Worm (Caenorhabditis elegans) whole organism, young adult: ENCODE measurements around the gene phat-6.

Experiments used
- B0019.2 ChIP-seq: fragments of 200-800 bp; sonication (Bioruptor generic); conservative IDR thresholded peaks from 2 replicates; pipeline ENCODE4 v1.3.6; 2022; ENCODE audit warnings: missing genetic modification reagents, missing genetic modification characterization, missing compliant biosample characterization
- F23B12.7 ChIP-seq: sonication (generic microtip); optimal IDR thresholded peaks from 2 replicates; lab custom pipeline; 2017; ENCODE audit warnings: missing genetic modification characterization, mild to moderate bottlenecking, missing compliant biosample characterization, antibody characterized with exemption, moderate library complexity; ENCODE audit not compliant: insufficient read depth
- F33H1.4 ChIP-seq: fragments of 200-800 bp; sonication (Bioruptor generic); IDR thresholded peaks from 2 replicates; pipeline ENCODE4 v1.3.6; 2022; ENCODE audit warnings: missing genetic modification reagents, missing genetic modification characterization, missing compliant biosample characterization
- F37B4.10 ChIP-seq: fragments of 200-800 bp; sonication (Bioruptor generic); IDR thresholded peaks from 2 replicates; pipeline ENCODE4 v1.3.6; 2022; ENCODE audit warnings: missing genetic modification characterization, missing compliant biosample characterization
- F57C9.4 ChIP-seq: sonication (generic microtip); optimal IDR thresholded peaks from 2 replicates; lab custom pipeline; 2017; ENCODE audit warnings: mild to moderate bottlenecking, missing genetic modification characterization, missing compliant biosample characterization
- K11D2.4 ChIP-seq: fragments of 200-800 bp; sonication (Bioruptor generic); IDR thresholded peaks from 2 replicates; pipeline ENCODE4 v1.3.6; 2022; ENCODE audit warnings: missing genetic modification reagents, missing genetic modification characterization, missing compliant biosample characterization
- T07F8.4 ChIP-seq: sonication (generic microtip); optimal IDR thresholded peaks from 2 replicates; lab custom pipeline; 2016; ENCODE audit warnings: mild to moderate bottlenecking, missing genetic modification characterization, moderate library complexity, missing compliant biosample characterization
- Y53F4B.3 ChIP-seq: fragments of 200-800 bp; sonication (Bioruptor generic); IDR thresholded peaks from 2 replicates; pipeline ENCODE4 v1.3.6; 2022; ENCODE audit warnings: missing genetic modification reagents, missing genetic modification characterization, missing compliant biosample characterization
- ama-1 ChIP-seq, 3 experiments: fragments of 150-350 bp in 1 of 3; sonication (generic microtip) in 2 of 3; optimal IDR thresholded peaks; 2 replicates each; lab custom pipeline; 2014 to 2018; ENCODE audit warnings: missing biosample characterization in 2 of 3, missing genetic modification characterization in 2 of 3, missing genetic modification reagents in 2 of 3
- athp-1 ChIP-seq: sonication (generic microtip); optimal IDR thresholded peaks from 2 replicates; lab custom pipeline; 2017; ENCODE audit warnings: mild to moderate bottlenecking, missing genetic modification characterization, missing compliant biosample characterization
- ccch-3 ChIP-seq: fragments of 200-800 bp; sonication (Bioruptor generic); optimal IDR thresholded peaks from 2 replicates; lab custom pipeline; 2018; ENCODE audit warnings: mild to moderate bottlenecking, missing genetic modification characterization, missing compliant biosample characterization
- dpl-1 ChIP-seq: fragments of 150-350 bp; optimal IDR thresholded peaks from 2 replicates; lab custom pipeline; 2014; ENCODE audit warnings: missing biosample characterization, missing genetic modification reagents, missing genetic modification characterization
- ekl-4 ChIP-seq: fragments of 200-800 bp; sonication (Bioruptor generic); IDR thresholded peaks from 2 replicates; pipeline ENCODE4 v1.3.6; 2022; ENCODE audit warnings: missing genetic modification reagents, missing genetic modification characterization, missing compliant biosample characterization
- hlh-12 ChIP-seq: sonication (generic microtip); optimal IDR thresholded peaks from 2 replicates; lab custom pipeline; 2016; ENCODE audit warnings: missing genetic modification characterization, missing compliant biosample characterization
- hmg-1.2 ChIP-seq: fragments of 200-800 bp; sonication (Bioruptor generic); IDR thresholded peaks from 2 replicates; pipeline ENCODE4 v1.3.6; 2022; ENCODE audit warnings: missing genetic modification reagents, missing genetic modification characterization, missing compliant biosample characterization
- hmg-20 ChIP-seq: fragments of 200-800 bp; sonication (Bioruptor generic); IDR thresholded peaks from 2 replicates; pipeline ENCODE4 v1.3.6; 2022; ENCODE audit warnings: missing genetic modification reagents, missing genetic modification characterization, missing compliant biosample characterization
- hrde-1 ChIP-seq: sonication (generic microtip); optimal IDR thresholded peaks from 2 replicates; lab custom pipeline; 2016; ENCODE audit warnings: missing genetic modification characterization, mild to moderate bottlenecking, missing compliant biosample characterization, moderate library complexity, missing genotype, missing genetic modification reagents, borderline replicate concordance
- let-607 ChIP-seq, 2 experiments: fragments of 200-800 bp in 1 of 2; sonication (Bioruptor generic) in 1 of 2; sonication (generic microtip) in 1 of 2; optimal IDR thresholded peaks; 2 replicates each; lab custom pipeline; 2016 to 2018; ENCODE audit warnings: mild to moderate bottlenecking in 2 of 2, missing compliant biosample characterization in 2 of 2, missing genetic modification characterization in 2 of 2, moderate library complexity in 2 of 2, missing genotype in 1 of 2
- lin-26 ChIP-seq: fragments of 200-800 bp; sonication (Bioruptor generic); IDR thresholded peaks from 2 replicates; pipeline ENCODE4 v1.3.6; 2022; ENCODE audit warnings: missing genetic modification reagents, missing genetic modification characterization, missing compliant biosample characterization
- lin-54 ChIP-seq: fragments of 200-800 bp; sonication (Bioruptor generic); optimal IDR thresholded peaks from 2 replicates; lab custom pipeline; 2018; ENCODE audit warnings: mild to moderate bottlenecking, missing genetic modification characterization, missing compliant biosample characterization
- madf-8 ChIP-seq: fragments of 200-800 bp; sonication (Bioruptor generic); conservative IDR thresholded peaks from 2 replicates; pipeline ENCODE4 v1.3.6; 2022; ENCODE audit warnings: missing genetic modification reagents, missing genetic modification characterization, missing compliant biosample characterization
- nfya-1 ChIP-seq: sonication (generic microtip); optimal IDR thresholded peaks from 2 replicates; lab custom pipeline; 2017; ENCODE audit warnings: antibody characterized with exemption, missing compliant biosample characterization, missing genetic modification characterization, borderline replicate concordance; ENCODE audit not compliant: insufficient read depth
- nhr-120 ChIP-seq: fragments of 200-800 bp; sonication (Bioruptor generic); IDR thresholded peaks from 2 replicates; pipeline ENCODE4 v1.3.6; 2022; ENCODE audit warnings: missing genetic modification characterization, missing compliant biosample characterization
- rec-8 ChIP-seq, 2 experiments: sonication (generic microtip); optimal IDR thresholded peaks; 2 replicates each; lab custom pipeline; 2016; ENCODE audit warnings: mild to moderate bottlenecking in 2 of 2, missing genetic modification characterization in 2 of 2, missing genetic modification reagents in 2 of 2, missing genotype in 2 of 2, missing biosample characterization in 1 of 2, missing compliant biosample characterization in 1 of 2, moderate library complexity in 1 of 2
- snpc-1.1 ChIP-seq: sonication (generic microtip); optimal IDR thresholded peaks from 2 replicates; lab custom pipeline; 2017; ENCODE audit warnings: missing genetic modification characterization, mild to moderate bottlenecking, missing compliant biosample characterization, antibody characterized with exemption, moderate library complexity, missing genotype, missing genetic modification reagents; ENCODE audit not compliant: insufficient read depth
- snpc-4 ChIP-seq, 5 experiments: fragments of 150-350 bp in 1 of 5; sonication (generic microtip) in 4 of 5; optimal IDR thresholded peaks; 2 replicates each; lab custom pipeline; 2014 to 2018; ENCODE audit warnings: missing genetic modification characterization in 5 of 5, missing biosample characterization in 3 of 5, antibody characterized with exemption in 2 of 5, mild to moderate bottlenecking in 2 of 5, missing compliant biosample characterization in 2 of 5, missing genotype in 2 of 5, moderate library complexity in 2 of 5, missing genetic modification reagents in 1 of 5
- somi-1 ChIP-seq: fragments of 200-800 bp; sonication (Bioruptor generic); optimal IDR thresholded peaks from 2 replicates; lab custom pipeline; 2018; ENCODE audit warnings: mild to moderate bottlenecking, missing genetic modification characterization, missing compliant biosample characterization
- zfh-2 ChIP-seq: fragments of 200-800 bp; sonication (Bioruptor generic); conservative IDR thresholded peaks from 2 replicates; pipeline ENCODE4 v1.3.6; 2022; ENCODE audit warnings: missing genetic modification reagents, missing genetic modification characterization, missing compliant biosample characterization
- ztf-22 ChIP-seq: fragments of 200-800 bp; sonication (Bioruptor generic); optimal IDR thresholded peaks from 2 replicates; lab custom pipeline; 2018; ENCODE audit warnings: mild to moderate bottlenecking, missing genetic modification characterization, moderate library complexity, missing compliant biosample characterization
- ztf-6 ChIP-seq: fragments of 200-800 bp; sonication (Bioruptor generic); IDR thresholded peaks from 2 replicates; pipeline ENCODE4 v1.3.6; 2022; ENCODE audit warnings: missing genetic modification reagents, missing genetic modification characterization, missing compliant biosample characterization

The phat-6 gene

ce11 chrX:15158699-15159312 lies 35.4 kb downstream of the phat-6 start, which contains the start of gene C11G10.1 (continued):
- TF ChIP-seq hmg-20 (GFP tag; lab: Robert Waterston, UW) = no peak
- no peak for TF ChIP-seq ztf-6 (GFP tag; lab: Robert Waterston, UW)
- no peak for TF ChIP-seq hlh-12 (tag; lab: Kevin White, UChicago)

ce11 chrX:15157854-15158253 lies 36.3 kb downstream of the phat-6 start:
- peak; percentile 69 for TF ChIP-seq snpc-1.1 (tag; lab: Kevin White, UChicago)
- TF ChIP-seq nfya-1 (tag; lab: Kevin White, UChicago) = no peak
- no peak for TF ChIP-seq Y53F4B.3 (GFP tag; lab: Robert Waterston, UW)
- TF ChIP-seq zfh-2 = peak; percentile 32; the same call in 1 of the 2 replicates
- TF ChIP-seq snpc-4 (GFP tag; optimal IDR thresholded peaks at IDR 0.05; lab: Kevin White, UChicago) = peak; percentile 53
- peak in 2 of 4 experiments; percentile 71 to 79 for TF ChIP-seq snpc-4 (tag; optimal IDR thresholded peaks at IDR 0.05; lab: Kevin White, UChicago)
- TF ChIP-seq rec-8 (tag; optimal IDR thresholded peaks at IDR 0.05; lab: Kevin White, UChicago) = no peak

ce11 chrX:15155054-15155453 lies 39.1 kb downstream of the phat-6 start:
- TF ChIP-seq dpl-1 (no peak), ekl-4 (GFP tag; lab: Robert Waterston, UW) (no peak), lin-26 (GFP tag; lab: Robert Waterston, UW) (no peak), nfya-1 (tag; lab: Kevin White, UChicago) (no peak), F33H1.4 (GFP tag; lab: Robert Waterston, UW) (no peak), somi-1 (no peak), ama-1 (optimal IDR thresholded peaks at IDR 0.05; lab: Kevin White, UChicago) (no peak), ama-1 (GFP tag; optimal IDR thresholded peaks at IDR 0.05; lab: Kevin White, UChicago) (no peak), hmg-1.2 (GFP tag; lab: Robert Waterston, UW) (no peak), B0019.2 (GFP tag; lab: Robert Waterston, UW) (no peak), ccch-3 (GFP tag; lab: Kevin White, UChicago) (no peak), F37B4.10 (no peak), athp-1 (no peak), let-607 (tag; optimal IDR thresholded peaks at IDR 0.05; lab: Kevin White, UChicago) (no peak), K11D2.4 (GFP tag; lab: Robert Waterston, UW) (no peak), lin-54 (no peak), F23B12.7 (tag; lab: Kevin White, UChicago) (no peak), hrde-1 (tag; lab: Kevin White, UChicago) (no peak), T07F8.4 (tag; lab: Kevin White, UChicago) (no peak), F57C9.4 (tag; lab: Kevin White, UChicago) (no peak)

- TF ChIP-seq nhr-120 (GFP tag; lab: Robert Waterston, UW) = no peak
- TF ChIP-seq Y53F4B.3 (GFP tag; lab: Robert Waterston, UW) = no peak
- TF ChIP-seq madf-8 (GFP tag; lab: Robert Waterston, UW) = no peak
- TF ChIP-seq ztf-22 = no peak
- peak; percentile 50 for TF ChIP-seq zfh-2
These were observed 45.4 kb downstream of the phat-6 start for ce11 chrX:15148831-15149230.
